Worm (Caenorhabditis elegans): ENCODE data around the gene sre-43.
"Not testable (repeated sequence)": the region's sequence is repeated elsewhere in the genome, so short reads cannot be mapped to it uniquely, and the experiment has no call there.

- TF ChIP-seq tab-1, ztf-23, flt-1 (GFP tag; IDR thresholded peaks at IDR 0.05): not testable (repeated sequence)
Observed at ce11 chrII:14000044-14000443, 31.2 kb upstream of the sre-43 start, which contains the start of gene F01D5.3.
